Worm (Caenorhabditis elegans) whole organism, L3 larva: ENCODE measurements around the gene W07G4.5.

Experiments used
- R02D3.7 ChIP-seq: fragments of 150-350 bp; optimal IDR thresholded peaks from 2 replicates; lab custom pipeline; 2014; ENCODE audit warnings: missing biosample characterization, missing genetic modification characterization
- ZK546.5 ChIP-seq: sonication (generic microtip); optimal IDR thresholded peaks from 2 replicates; lab custom pipeline; 2017; ENCODE audit warnings: missing biosample characterization, missing genetic modification characterization
- aly-2 ChIP-seq: fragments of 150-350 bp; optimal IDR thresholded peaks from 2 replicates; lab custom pipeline; 2014; ENCODE audit warnings: missing biosample characterization, missing genetic modification characterization
- ama-1 ChIP-seq: fragments of 150-350 bp; optimal IDR thresholded peaks from 2 replicates; lab custom pipeline; 2018
- ceh-16 ChIP-seq: sonication (generic microtip); optimal IDR thresholded peaks from 2 replicates; lab custom pipeline; 2017; ENCODE audit warnings: missing biosample characterization, missing genetic modification characterization
- ceh-82 ChIP-seq: fragments of 150-350 bp; optimal IDR thresholded peaks from 2 replicates; lab custom pipeline; 2014; ENCODE audit warnings: missing biosample characterization, missing genetic modification characterization
- ceh-9 ChIP-seq: sonication (generic microtip); optimal IDR thresholded peaks from 2 replicates; lab custom pipeline; 2018; ENCODE audit warnings: missing biosample characterization, missing genetic modification characterization
- daf-12 ChIP-seq: fragments of 150-350 bp; optimal IDR thresholded peaks from 2 replicates; lab custom pipeline; 2014; ENCODE audit warnings: missing biosample characterization, missing genetic modification reagents, missing genetic modification characterization
- egl-27 ChIP-seq: sonication (generic microtip); optimal IDR thresholded peaks from 4 replicates; lab custom pipeline; 2017; ENCODE audit warnings: missing biosample characterization, missing genetic modification reagents, missing genetic modification characterization
- elt-2 ChIP-seq: sonication (generic microtip); optimal IDR thresholded peaks from 2 replicates; lab custom pipeline; 2016; ENCODE audit warnings: missing genetic modification reagents, mild to moderate bottlenecking, missing genetic modification characterization, missing compliant biosample characterization
- elt-3 ChIP-seq, 3 experiments: fragments of 150-350 bp in 1 of 3; sonication (generic microtip) in 2 of 3; optimal IDR thresholded peaks; 2 replicates in 2 of 3; 4 replicates in 1 of 3; lab custom pipeline; 2014 to 2017; ENCODE audit warnings: missing biosample characterization in 3 of 3, missing genetic modification characterization in 3 of 3
- eor-1 ChIP-seq, 2 experiments: fragments of 150-350 bp; optimal IDR thresholded peaks; 2 replicates each; lab custom pipeline; 2014 to 2018; ENCODE audit warnings: missing biosample characterization in 2 of 2, missing genetic modification characterization in 2 of 2
- fkh-2 ChIP-seq: fragments of 150-350 bp; optimal IDR thresholded peaks from 2 replicates; lab custom pipeline; 2014; ENCODE audit warnings: missing biosample characterization, missing genetic modification reagents, missing genetic modification characterization
- fos-1 ChIP-seq: fragments of 150-350 bp; optimal IDR thresholded peaks from 2 replicates; lab custom pipeline; 2014; ENCODE audit warnings: missing biosample characterization, missing genetic modification characterization
- hmg-11 ChIP-seq: sonication (generic microtip); optimal IDR thresholded peaks from 2 replicates; lab custom pipeline; 2016; ENCODE audit warnings: missing genetic modification characterization, missing compliant biosample characterization
- jun-1 ChIP-seq: fragments of 150-350 bp; optimal IDR thresholded peaks from 2 replicates; lab custom pipeline; 2014; ENCODE audit warnings: missing biosample characterization, missing genetic modification reagents, missing genetic modification characterization
- lin-15B ChIP-seq: fragments of 150-350 bp; optimal IDR thresholded peaks from 2 replicates; lab custom pipeline; 2014; ENCODE audit warnings: missing biosample characterization, missing genetic modification characterization
- lin-39 ChIP-seq: fragments of 150-350 bp; optimal IDR thresholded peaks from 2 replicates; lab custom pipeline; 2018; ENCODE audit warnings: missing biosample characterization, missing genetic modification reagents, missing genetic modification characterization
- lsy-12 ChIP-seq: sonication (generic microtip); optimal IDR thresholded peaks from 2 replicates; lab custom pipeline; 2016; ENCODE audit warnings: mild to moderate bottlenecking, missing genetic modification characterization, missing compliant biosample characterization
- mdl-1 ChIP-seq: fragments of 150-350 bp; optimal IDR thresholded peaks from 2 replicates; lab custom pipeline; 2014; ENCODE audit warnings: missing biosample characterization, missing genetic modification characterization
- mml-1 ChIP-seq: fragments of 150-350 bp; sonication (generic microtip); optimal IDR thresholded peaks from 3 replicates; lab custom pipeline; 2014; ENCODE audit warnings: missing biosample characterization, missing genetic modification characterization
- nfya-1 ChIP-seq: sonication (generic microtip); optimal IDR thresholded peaks from 2 replicates; lab custom pipeline; 2017; ENCODE audit warnings: missing genetic modification characterization, mild to moderate bottlenecking, missing compliant biosample characterization, antibody characterized with exemption, moderate library complexity; ENCODE audit not compliant: insufficient read depth
- nhr-11 ChIP-seq: fragments of 150-350 bp; optimal IDR thresholded peaks from 2 replicates; lab custom pipeline; 2014; ENCODE audit warnings: missing biosample characterization, missing genetic modification characterization
- nhr-12 ChIP-seq: fragments of 150-350 bp; optimal IDR thresholded peaks from 2 replicates; lab custom pipeline; 2014; ENCODE audit warnings: missing biosample characterization, missing genetic modification characterization
- nhr-23 ChIP-seq: fragments of 150-350 bp; optimal IDR thresholded peaks from 2 replicates; lab custom pipeline; 2014; ENCODE audit warnings: missing biosample characterization, missing genetic modification reagents, missing genetic modification characterization
- nhr-237 ChIP-seq: fragments of 150-350 bp; optimal IDR thresholded peaks from 2 replicates; lab custom pipeline; 2014; ENCODE audit warnings: missing biosample characterization, missing genetic modification characterization
- nhr-25 ChIP-seq: sonication (generic microtip); optimal IDR thresholded peaks from 2 replicates; lab custom pipeline; 2017; ENCODE audit warnings: missing biosample characterization, missing genetic modification characterization
- nhr-28 ChIP-seq: fragments of 150-350 bp; optimal IDR thresholded peaks from 2 replicates; lab custom pipeline; 2014; ENCODE audit warnings: missing biosample characterization, missing genetic modification characterization
- nhr-67 ChIP-seq: fragments of 150-350 bp; optimal IDR thresholded peaks from 2 replicates; lab custom pipeline; 2014; ENCODE audit warnings: missing biosample characterization, missing genetic modification characterization
- nhr-76 ChIP-seq: fragments of 150-350 bp; sonication (generic microtip); optimal IDR thresholded peaks from 5 replicates; lab custom pipeline; 2014; ENCODE audit warnings: missing biosample characterization, missing genetic modification characterization
- nhr-77 ChIP-seq: fragments of 150-350 bp; optimal IDR thresholded peaks from 2 replicates; lab custom pipeline; 2014; ENCODE audit warnings: missing biosample characterization, missing genetic modification characterization
- pqm-1 ChIP-seq: fragments of 150-350 bp; optimal IDR thresholded peaks from 2 replicates; lab custom pipeline; 2017; ENCODE audit warnings: missing biosample characterization, missing genetic modification characterization, inconsistent platforms
- sea-2 ChIP-seq: fragments of 150-350 bp; sonication (generic microtip); optimal IDR thresholded peaks from 4 replicates; lab custom pipeline; 2014; ENCODE audit warnings: missing biosample characterization, missing genetic modification reagents, missing genetic modification characterization
- skn-1 ChIP-seq: fragments of 150-350 bp; optimal IDR thresholded peaks from 2 replicates; lab custom pipeline; 2014; ENCODE audit warnings: missing biosample characterization, missing genetic modification characterization
- snpc-4 ChIP-seq: fragments of 150-350 bp; optimal IDR thresholded peaks from 2 replicates; lab custom pipeline; 2014; ENCODE audit warnings: missing biosample characterization, missing genetic modification characterization
- tbx-2 ChIP-seq: sonication (generic microtip); optimal IDR thresholded peaks from 2 replicates; lab custom pipeline; 2016; ENCODE audit warnings: mild to moderate bottlenecking, missing genetic modification characterization, missing compliant biosample characterization
- unc-62 ChIP-seq: fragments of 150-350 bp; sonication (generic microtip); optimal IDR thresholded peaks from 4 replicates; lab custom pipeline; 2014; ENCODE audit warnings: missing biosample characterization, missing genetic modification reagents, missing genetic modification characterization
- zag-1 ChIP-seq: fragments of 150-350 bp; optimal IDR thresholded peaks from 2 replicates; lab custom pipeline; 2014; ENCODE audit warnings: missing biosample characterization, missing genetic modification characterization
- ztf-11 ChIP-seq: fragments of 150-350 bp; optimal IDR thresholded peaks from 2 replicates; lab custom pipeline; 2014; ENCODE audit warnings: missing biosample characterization, missing genetic modification characterization
- ztf-4 ChIP-seq: fragments of 150-350 bp; optimal IDR thresholded peaks from 2 replicates; lab custom pipeline; 2014; ENCODE audit warnings: missing biosample characterization, missing genetic modification characterization

The W07G4.5 gene

DNA sequence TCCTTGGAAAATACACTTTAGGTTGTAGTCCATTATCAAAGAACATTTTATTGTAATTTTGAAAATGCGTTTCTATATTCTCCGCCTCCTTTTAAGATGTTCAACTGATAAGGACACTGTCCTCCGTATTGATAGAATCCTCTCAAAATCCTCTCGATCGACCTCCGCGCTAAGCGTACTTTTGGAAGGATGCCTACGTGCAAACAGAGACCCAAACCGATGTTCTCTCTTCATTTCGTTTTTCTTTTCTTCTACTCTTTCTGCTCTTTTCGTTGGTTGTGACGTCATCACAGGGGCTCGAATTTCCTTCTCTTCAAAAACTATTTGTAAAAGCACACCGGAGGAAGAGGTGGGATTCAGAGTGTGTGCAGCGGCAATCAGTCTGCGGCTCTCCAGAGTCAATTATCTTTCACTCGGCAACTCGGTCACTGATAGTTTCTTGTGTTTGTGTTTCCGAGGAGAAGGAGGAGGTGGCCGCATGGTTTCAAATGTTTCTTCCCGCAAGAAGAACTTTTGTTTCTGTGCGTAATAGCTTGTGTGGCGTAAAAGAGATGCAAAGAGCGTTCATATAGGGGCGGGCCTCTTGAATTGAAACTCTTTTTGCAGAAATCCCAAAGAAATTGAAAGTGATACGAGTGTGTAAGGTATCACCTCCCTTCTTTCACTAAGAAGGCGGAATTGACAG, 34.8 kb downstream of the W07G4.5 start, which contains the start of gene C34B4.2 (continued):
- TF ChIP-seq nhr-77 (tag; lab: Kevin White, UChicago) (no peak), daf-12 (tag; lab: Kevin White, UChicago) (no peak), lin-39 (tag; lab: Kevin White, UChicago) (peak; percentile 77), ceh-82 (tag; lab: Kevin White, UChicago) (no peak), nhr-28 (tag; lab: Kevin White, UChicago) (no peak), nhr-23 (tag; lab: Kevin White, UChicago) (no peak), ceh-16 (tag; lab: Kevin White, UChicago) (no peak), elt-3 (tag; optimal IDR thresholded peaks at IDR 0.05; lab: Kevin White, UChicago) (no peak), eor-1 (tag; optimal IDR thresholded peaks at IDR 0.05; lab: Kevin White, UChicago) (no peak), skn-1 (no peak), ama-1 (lab: Kevin White, UChicago) (peak; percentile 29), nhr-25 (tag; lab: Kevin White, UChicago) (no peak), R02D3.7 (no peak), egl-27 (tag; lab: Kevin White, UChicago) (no peak), mdl-1 (tag; lab: Kevin White, UChicago) (no peak), fos-1 (tag; lab: Kevin White, UChicago) (no peak), fkh-2 (tag; lab: Kevin White, UChicago) (no peak), tbx-2 (tag; lab: Kevin White, UChicago) (peak; percentile 53)

DNA sequence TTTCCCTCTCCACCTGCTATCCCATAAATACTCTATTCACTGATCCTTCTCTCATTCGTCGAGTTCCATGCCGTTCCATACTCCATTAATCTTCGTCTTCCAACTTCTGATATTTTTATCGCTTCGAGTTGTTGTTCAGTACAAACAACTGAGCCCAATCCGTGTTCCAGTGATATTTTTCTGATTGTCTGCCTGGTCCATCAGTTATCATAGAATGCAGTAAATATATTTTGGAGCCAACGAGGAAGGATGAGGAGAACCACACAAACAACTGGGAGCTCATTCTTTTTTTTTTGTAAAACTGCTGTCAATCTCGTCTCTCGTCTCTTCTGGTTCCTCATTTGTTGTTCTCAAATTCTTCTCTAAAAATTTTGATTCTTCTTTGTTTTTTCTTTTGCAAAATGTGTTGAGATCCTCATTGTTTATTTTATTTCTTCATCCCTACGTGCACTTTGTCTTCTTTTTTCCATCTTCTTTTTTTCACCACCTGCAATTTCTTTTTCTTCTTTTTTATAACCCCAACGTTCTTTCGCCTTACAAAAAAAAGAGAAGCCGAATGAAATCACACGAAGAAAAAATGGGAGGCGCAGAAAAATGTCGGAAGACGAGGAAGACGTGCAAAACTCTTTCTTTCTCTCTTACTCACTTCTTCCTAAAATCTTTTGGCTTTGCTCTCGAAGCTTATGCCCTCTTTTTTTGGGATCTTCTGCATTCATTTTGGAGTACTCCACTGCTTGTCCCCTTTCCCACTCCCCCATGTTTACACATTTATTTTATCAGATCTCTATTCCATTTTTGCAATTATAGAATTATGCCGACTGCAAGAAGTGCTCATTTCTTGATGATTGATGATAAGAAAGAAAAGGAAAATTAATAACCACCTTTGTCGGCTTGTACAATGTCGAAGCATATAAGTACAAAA, 36.2 kb downstream of the W07G4.5 start:
- TF ChIP-seq elt-2 (peak; percentile 32), lin-39 (tag; lab: Kevin White, UChicago) (peak; percentile 35), nhr-237 (tag; lab: Kevin White, UChicago) (no peak), snpc-4 (tag; lab: Kevin White, UChicago) (peak; percentile 3)

DNA sequence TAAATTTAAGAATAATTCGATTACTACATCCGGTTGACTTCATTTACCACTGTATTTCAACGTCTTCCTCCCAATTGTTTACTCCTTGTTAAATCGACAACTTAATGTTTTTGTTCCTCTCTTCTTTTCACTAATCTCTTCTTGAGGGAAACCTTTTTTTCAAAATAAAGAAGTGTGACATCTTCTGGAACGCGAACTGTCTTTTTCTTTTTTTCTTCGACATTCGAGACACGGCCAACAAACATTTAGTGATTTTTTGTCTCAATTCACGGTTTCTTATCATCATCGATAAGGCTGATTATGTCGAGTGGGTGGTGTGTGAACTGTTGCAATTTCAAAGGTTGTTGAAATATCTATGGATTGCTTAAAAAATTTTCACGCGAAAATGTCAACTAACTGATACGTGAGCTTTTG, 37.5 kb downstream of the W07G4.5 start:
- TF ChIP-seq pqm-1 (tag; lab: Kevin White, UChicago) (peak; percentile 65), ztf-11 (tag; lab: Kevin White, UChicago) (no peak), sea-2 (no peak), elt-2 (peak; percentile 88), hmg-11 (tag; lab: Kevin White, UChicago) (no peak), nfya-1 (tag; lab: Kevin White, UChicago) (no peak), nhr-76 (tag; lab: Kevin White, UChicago) (no peak), zag-1 (tag; lab: Kevin White, UChicago) (no peak), R02D3.7 (no peak), eor-1 (tag; optimal IDR thresholded peaks at IDR 0.05; lab: Kevin White, UChicago) (no peak), aly-2 (tag; lab: Kevin White, UChicago) (no peak), nhr-12 (tag; lab: Kevin White, UChicago) (no peak), daf-12 (tag; lab: Kevin White, UChicago) (no peak), ceh-16 (tag; lab: Kevin White, UChicago) (no peak), nhr-67 (no peak), ztf-4 (tag; lab: Kevin White, UChicago) (no peak), ceh-9 (no peak), nhr-23 (tag; lab: Kevin White, UChicago) (peak; percentile 43), elt-3 (tag; optimal IDR thresholded peaks at IDR 0.05; lab: Kevin White, UChicago) (peak in 1 of 3 experiments; percentile 5), nhr-25 (tag; lab: Kevin White, UChicago) (no peak), unc-62 (GFP tag; lab: Kevin White, UChicago) (no peak), ZK546.5 (tag; lab: Kevin White, UChicago) (no peak), lsy-12 (tag; lab: Kevin White, UChicago) (no peak), nhr-28 (tag; lab: Kevin White, UChicago) (no peak), mml-1 (tag; lab: Kevin White, UChicago) (no peak), nhr-11 (no peak), lin-15B (tag; lab: Kevin White, UChicago) (no peak), jun-1 (tag; lab: Kevin White, UChicago) (peak; percentile 36), nhr-77 (tag; lab: Kevin White, UChicago) (no peak)
- TF ChIP-seq, all 47 proteins: peak for 5
